Fruit fly (Drosophila melanogaster) whole organism, embryonic: ENCODE measurements around the gene CG11470.

Source experiments
- CG11085 ChIP-seq: fragments of 200-800 bp; sonication (Bioruptor generic); IDR thresholded peaks from 2 replicates; pipeline ENCODE4 v1.3.6; 2022; ENCODE audit warnings: missing biosample characterization, missing genetic modification characterization
- CG11247 ChIP-seq: fragments of 200-800 bp; sonication (Bioruptor generic); IDR thresholded peaks from 2 replicates; pipeline ENCODE4 v1.3.6; 2022; ENCODE audit warnings: missing biosample characterization, missing genetic modification characterization
- CG12104 ChIP-seq: fragments of 200-800 bp; sonication (Bioruptor generic); optimal IDR thresholded peaks from 3 replicates; lab custom pipeline; 2016; ENCODE audit warnings: missing biosample characterization, missing genetic modification characterization
- CG12299 ChIP-seq: fragments of 200-800 bp; sonication (Bioruptor generic); optimal IDR thresholded peaks from 2 replicates; lab custom pipeline; 2018; ENCODE audit warnings: missing biosample characterization, mild to moderate bottlenecking, missing genetic modification characterization
- CG12391 ChIP-seq: fragments of 200-800 bp; sonication (Bioruptor generic); optimal IDR thresholded peaks from 3 replicates; lab custom pipeline; 2018; ENCODE audit warnings: missing biosample characterization, mild to moderate bottlenecking, missing genetic modification characterization, moderate library complexity
- CG2120 ChIP-seq: fragments of 200-800 bp; sonication (Bioruptor generic); optimal IDR thresholded peaks from 3 replicates; lab custom pipeline; 2016; ENCODE audit warnings: missing biosample characterization, missing genetic modification characterization
- CG2199 ChIP-seq: fragments of 200-800 bp; sonication (Bioruptor generic); IDR thresholded peaks from 3 replicates; pipeline ENCODE4 v1.3.6; 2022; ENCODE audit warnings: missing biosample characterization, missing genetic modification characterization
- CG30020 ChIP-seq: fragments of 200-800 bp; optimal IDR thresholded peaks from 2 replicates; lab custom pipeline; 2019; ENCODE audit warnings: missing biosample characterization, mild to moderate bottlenecking, missing genetic modification characterization, moderate library complexity
- CG32767 ChIP-seq: fragments of 200-800 bp; sonication (Bioruptor generic); IDR thresholded peaks from 2 replicates; pipeline ENCODE4 v1.3.6; 2022; ENCODE audit warnings: missing biosample characterization, missing genetic modification characterization
- CG32772 ChIP-seq: fragments of 200-800 bp; sonication (Bioruptor generic); IDR thresholded peaks from 2 replicates; pipeline ENCODE4 v1.3.6; 2022; ENCODE audit warnings: missing biosample characterization, missing genetic modification characterization
- CG3995 ChIP-seq: fragments of 200-800 bp; sonication (Bioruptor generic); optimal IDR thresholded peaks from 3 replicates; lab custom pipeline; 2016; ENCODE audit warnings: missing biosample characterization, missing genetic modification characterization
- CG4360 ChIP-seq: fragments of 200-800 bp; sonication (Bioruptor generic); IDR thresholded peaks from 2 replicates; pipeline ENCODE4 v1.3.6; 2022; ENCODE audit warnings: missing biosample characterization, missing genetic modification characterization
- CG4730 ChIP-seq: fragments of 200-800 bp; sonication (Bioruptor generic); IDR thresholded peaks from 2 replicates; pipeline ENCODE4 v1.3.6; 2022; ENCODE audit warnings: missing biosample characterization, missing genetic modification characterization
- CG5180 ChIP-seq: fragments of 200-800 bp; sonication (Bioruptor generic); optimal IDR thresholded peaks from 3 replicates; lab custom pipeline; 2017; ENCODE audit warnings: missing biosample characterization, missing genetic modification characterization, mild to moderate bottlenecking, moderate library complexity, missing genetic modification reagents
- CG7372 ChIP-seq: fragments of 200-800 bp; sonication (Bioruptor generic); IDR thresholded peaks from 2 replicates; pipeline ENCODE4 v1.3.6; 2022; ENCODE audit warnings: missing biosample characterization, missing genetic modification characterization
- CG7928 ChIP-seq: fragments of 200-800 bp; sonication (Bioruptor generic); optimal IDR thresholded peaks from 2 replicates; lab custom pipeline; 2017; ENCODE audit warnings: missing biosample characterization, mild to moderate bottlenecking, missing genetic modification characterization
- CG8089 ChIP-seq: fragments of 200-800 bp; sonication (Bioruptor generic); optimal IDR thresholded peaks from 3 replicates; lab custom pipeline; 2016; ENCODE audit warnings: missing biosample characterization, missing genetic modification characterization
- CG9437 ChIP-seq: fragments of 200-800 bp; sonication (Bioruptor generic); optimal IDR thresholded peaks from 2 replicates; lab custom pipeline; 2018; ENCODE audit warnings: missing biosample characterization, mild to moderate bottlenecking, missing genetic modification characterization
- CG9727 ChIP-seq: fragments of 200-800 bp; sonication (Bioruptor generic); optimal IDR thresholded peaks from 3 replicates; lab custom pipeline; 2017; ENCODE audit warnings: missing biosample characterization, mild to moderate bottlenecking, missing genetic modification characterization
- CkIIα-i1 ChIP-seq: fragments of 200-800 bp; sonication (Bioruptor generic); IDR thresholded peaks from 2 replicates; pipeline ENCODE4 v1.3.6; 2022; ENCODE audit warnings: missing biosample characterization, missing genetic modification characterization
- D ChIP-seq, 2 experiments: fragments of 200-800 bp in 1 of 2; fragments of >200 bp in 1 of 2; sonication (Bioruptor generic) in 1 of 2; optimal IDR thresholded peaks; 2 replicates in 1 of 2; 3 replicates in 1 of 2; lab custom pipeline; 2017; ENCODE audit warnings: mild to moderate bottlenecking in 1 of 2, missing biosample characterization in 1 of 2, missing genetic modification characterization in 1 of 2, missing genetic modification reagents in 1 of 2
- Deaf1 ChIP-seq: fragments of 200-800 bp; optimal IDR thresholded peaks from 3 replicates; lab custom pipeline; 2019; ENCODE audit warnings: missing biosample characterization, mild to moderate bottlenecking, missing genetic modification characterization, moderate library complexity
- Dfd ChIP-seq, 2 experiments: fragments of >200 bp; optimal IDR thresholded peaks; 2 replicates each; lab custom pipeline; 2017; ENCODE audit warnings: missing biosample characterization in 2 of 2, missing genetic modification characterization in 2 of 2
- E2f2 ChIP-seq: fragments of 200-800 bp; sonication (Bioruptor generic); IDR thresholded peaks from 2 replicates; pipeline ENCODE4 v1.3.6; 2022; ENCODE audit warnings: missing biosample characterization, missing genetic modification characterization
- Ets97D ChIP-seq: fragments of 200-800 bp; sonication (Bioruptor generic); optimal IDR thresholded peaks from 3 replicates; lab custom pipeline; 2016; ENCODE audit warnings: missing biosample characterization, missing genetic modification characterization
- Fer1 ChIP-seq: fragments of 200-800 bp; sonication (Bioruptor generic); optimal IDR thresholded peaks from 2 replicates; lab custom pipeline; 2017; ENCODE audit warnings: missing biosample characterization, mild to moderate bottlenecking, missing genetic modification characterization
- Hr3 ChIP-seq: fragments of 200-800 bp; sonication (Bioruptor generic); optimal IDR thresholded peaks from 3 replicates; lab custom pipeline; 2016; ENCODE audit warnings: missing biosample characterization, missing genetic modification characterization
- Hsf ChIP-seq: fragments of 200-800 bp; sonication (Bioruptor generic); optimal IDR thresholded peaks from 3 replicates; lab custom pipeline; 2016; ENCODE audit warnings: missing biosample characterization, missing genetic modification characterization
- Lim3 ChIP-seq: fragments of 200-800 bp; sonication (Bioruptor generic); IDR thresholded peaks from 2 replicates; pipeline ENCODE4 v1.3.6; 2022; ENCODE audit warnings: missing biosample characterization, missing genetic modification characterization
- Med ChIP-seq: fragments of 200-800 bp; sonication (Bioruptor generic); peaks from one replicate; lab custom pipeline; 2016; ENCODE audit warnings: missing biosample characterization, missing genetic modification characterization, mild to moderate bottlenecking, inconsistent platforms, moderate library complexity
- NfI ChIP-seq: fragments of 200-800 bp; sonication (Bioruptor generic); optimal IDR thresholded peaks from 3 replicates; lab custom pipeline; 2018; ENCODE audit warnings: missing biosample characterization, mild to moderate bottlenecking, missing genetic modification characterization, moderate library complexity
- Optix ChIP-seq: fragments of 200-800 bp; sonication (Bioruptor generic); IDR thresholded peaks from 3 replicates; pipeline ENCODE4 v1.3.6; 2022; ENCODE audit warnings: missing biosample characterization, missing genetic modification characterization
- Pdp1 ChIP-seq, 2 experiments: fragments of 200-800 bp; sonication (Bioruptor generic); optimal IDR thresholded peaks; 3 replicates each; lab custom pipeline; 2016; ENCODE audit warnings: missing biosample characterization in 2 of 2, missing genetic modification characterization in 2 of 2, mild to moderate bottlenecking in 1 of 2, moderate library complexity in 1 of 2
- Rfx ChIP-seq: fragments of 200-800 bp; sonication (Bioruptor generic); IDR thresholded peaks from 2 replicates; pipeline ENCODE4 v1.3.6; 2022; ENCODE audit warnings: missing biosample characterization, missing genetic modification characterization
- ara ChIP-seq: fragments of 200-800 bp; sonication (Bioruptor generic); IDR thresholded peaks from 2 replicates; pipeline ENCODE4 v1.3.6; 2022; ENCODE audit warnings: missing biosample characterization, missing genetic modification characterization
- ato ChIP-seq: fragments of 200-800 bp; sonication (Bioruptor generic); IDR thresholded peaks from 2 replicates; pipeline ENCODE4 v1.3.6; 2022; ENCODE audit warnings: missing biosample characterization, missing genetic modification characterization; ENCODE audit not compliant: partially characterized antibody
- exex ChIP-seq: fragments of 200-800 bp; sonication (Bioruptor generic); optimal IDR thresholded peaks from 4 replicates; lab custom pipeline; 2018; ENCODE audit warnings: missing biosample characterization, mild to moderate bottlenecking, missing genetic modification characterization, moderate library complexity
- fd96Cb ChIP-seq: fragments of 200-800 bp; sonication (Bioruptor generic); optimal IDR thresholded peaks from 2 replicates; lab custom pipeline; 2018; ENCODE audit warnings: missing biosample characterization, mild to moderate bottlenecking, missing genetic modification characterization, moderate library complexity
- gfzf ChIP-seq: fragments of 200-800 bp; sonication (Bioruptor generic); optimal IDR thresholded peaks from 2 replicates; lab custom pipeline; 2016; ENCODE audit warnings: missing biosample characterization, mild to moderate bottlenecking, missing genetic modification characterization, moderate library complexity
- ind ChIP-seq: fragments of 200-800 bp; sonication (Bioruptor generic); optimal IDR thresholded peaks from 3 replicates; lab custom pipeline; 2016; ENCODE audit warnings: missing biosample characterization, missing genetic modification characterization
- kah ChIP-seq: fragments of 200-800 bp; sonication (Bioruptor generic); optimal IDR thresholded peaks from 2 replicates; lab custom pipeline; 2018; ENCODE audit warnings: missing biosample characterization, mild to moderate bottlenecking, missing genetic modification characterization
- kni ChIP-seq: fragments of 200-800 bp; sonication (Bioruptor generic); optimal IDR thresholded peaks from 3 replicates; lab custom pipeline; 2017; ENCODE audit warnings: mild to moderate bottlenecking, missing biosample characterization, missing genetic modification reagents, missing genetic modification characterization
- nerfin-1 ChIP-seq: fragments of 200-800 bp; sonication (Bioruptor generic); optimal IDR thresholded peaks from 3 replicates; lab custom pipeline; 2019; ENCODE audit warnings: missing biosample characterization, mild to moderate bottlenecking, missing genetic modification characterization, moderate library complexity
- peb ChIP-seq: fragments of 200-800 bp; sonication (Bioruptor generic); IDR thresholded peaks from 2 replicates; pipeline ENCODE4 v1.3.6; 2022; ENCODE audit warnings: missing biosample characterization, missing genetic modification characterization
- pho ChIP-seq: fragments of 200-800 bp; sonication (Bioruptor generic); optimal IDR thresholded peaks from 2 replicates; lab custom pipeline; 2016; ENCODE audit warnings: missing biosample characterization, missing genetic modification characterization
- pzg ChIP-seq: fragments of 200-800 bp; sonication (Bioruptor generic); optimal IDR thresholded peaks from 3 replicates; lab custom pipeline; 2018; ENCODE audit warnings: missing biosample characterization, mild to moderate bottlenecking, missing genetic modification characterization, moderate library complexity
- schlank ChIP-seq: fragments of 200-800 bp; sonication (Bioruptor generic); optimal IDR thresholded peaks from 2 replicates; lab custom pipeline; 2018; ENCODE audit warnings: missing biosample characterization, mild to moderate bottlenecking, missing genetic modification characterization
- slbo ChIP-seq: fragments of 200-800 bp; sonication (Bioruptor generic); IDR thresholded peaks from 2 replicates; pipeline ENCODE4 v1.3.6; 2022; ENCODE audit warnings: missing biosample characterization, missing genetic modification characterization
- trh ChIP-seq: fragments of 200-800 bp; sonication (Bioruptor generic); optimal IDR thresholded peaks from 2 replicates; lab custom pipeline; 2016; ENCODE audit warnings: missing biosample characterization, missing genetic modification characterization

The CG11470 gene

dm6 chr3R:29589662-29590061 is at the start of gene CG11470:
Gene CG11470 (minus strand): TSS chr3R:29589762.
- TF ChIP-seq CG2199 (no peak), NfI (GFP tag; lab: Kevin White, UChicago) (no peak), Optix (GFP tag; lab: Robert Waterston, UW) (0 out of 3 replicates have a peak, but pooled peaks have one; percentile 9), ind (GFP tag; lab: Kevin White, UChicago) (no peak), E2f2 (GFP tag; lab: Robert Waterston, UW) (no peak), Pdp1 (GFP tag; optimal IDR thresholded peaks at IDR 0.05; lab: Kevin White, UChicago) (no peak)

- no peak for TF ChIP-seq gfzf (GFP tag; lab: Kevin White, UChicago)
- TF ChIP-seq CG3995 (GFP tag; lab: Kevin White, UChicago): no peak
- TF ChIP-seq CG7372 (GFP tag; lab: Robert Waterston, UW): 0 out of 2 replicates have a peak, but pooled peaks have one; percentile 6
- no peak for TF ChIP-seq schlank (tag; lab: Kevin White, UChicago)
- no peak for TF ChIP-seq CG30020 (tag; lab: Kevin White, UChicago)
- no peak for TF ChIP-seq kah (GFP tag; lab: Kevin White, UChicago)
- no peak for TF ChIP-seq CG32767 (GFP tag; lab: Robert Waterston, UW)
- TF ChIP-seq D (optimal IDR thresholded peaks at IDR 0.05; lab: Kevin White, UChicago): no peak
- TF ChIP-seq D (GFP tag; optimal IDR thresholded peaks at IDR 0.05; lab: Kevin White, UChicago): no peak
- TF ChIP-seq Rfx (GFP tag; lab: Robert Waterston, UW): peak; percentile 56
- TF ChIP-seq Hr3 (GFP tag; lab: Kevin White, UChicago): no peak
- no peak for TF ChIP-seq CG5180
- TF ChIP-seq CG12299 (tag; lab: Kevin White, UChicago): no peak
- TF ChIP-seq CG32772 (GFP tag; lab: Robert Waterston, UW): no peak
- peak; percentile 14 for TF ChIP-seq fd96Cb (tag; lab: Kevin White, UChicago)
- no peak for TF ChIP-seq CG7928 (GFP tag; lab: Kevin White, UChicago)
- no peak for TF ChIP-seq ato (GFP tag; lab: Robert Waterston, UW)
- no peak for TF ChIP-seq kni (GFP tag; lab: Kevin White, UChicago)
- TF ChIP-seq nerfin-1 (tag; lab: Kevin White, UChicago): peak; percentile 1
- TF ChIP-seq peb (GFP tag; lab: Robert Waterston, UW): no peak
- peak; percentile 46 for TF ChIP-seq CG2120 (GFP tag; lab: Kevin White, UChicago)
- no peak for TF ChIP-seq CG11085 (GFP tag; lab: Robert Waterston, UW)
- TF ChIP-seq CG8089: no peak
- no peak for TF ChIP-seq CG4360 (GFP tag; lab: Robert Waterston, UW)
- peak; percentile 11 for TF ChIP-seq Deaf1
- no peak for TF ChIP-seq CG9437 (GFP tag; lab: Kevin White, UChicago)
- TF ChIP-seq trh (GFP tag; lab: Kevin White, UChicago): no peak
- peak; percentile 62 for TF ChIP-seq Fer1 (GFP tag; lab: Kevin White, UChicago)
- TF ChIP-seq Lim3: 0 out of 2 replicates have a peak, but pooled peaks have one; percentile 29
- TF ChIP-seq pho (GFP tag; lab: Kevin White, UChicago): no peak
- peak; percentile 48; the same call in 1 of the 2 replicates for TF ChIP-seq slbo
- no peak for TF ChIP-seq CkIIα-i1 (GFP tag; lab: Robert Waterston, UW)
- peak; percentile 40; the same call in 1 of the 2 replicates for TF ChIP-seq CG11247 (GFP tag; lab: Robert Waterston, UW)
- no peak for TF ChIP-seq CG2199
- TF ChIP-seq pzg (GFP tag; lab: Kevin White, UChicago): no peak
- TF ChIP-seq Ets97D (GFP tag; lab: Kevin White, UChicago): no peak
- peak; percentile 41 for TF ChIP-seq CG12391 (tag; lab: Kevin White, UChicago)
- TF ChIP-seq Dfd (GFP tag; optimal IDR thresholded peaks at IDR 0.05; lab: Kevin White, UChicago): no peak
- TF ChIP-seq Hsf (GFP tag; lab: Kevin White, UChicago): peak; percentile 22
- no peak for TF ChIP-seq CG4730 (GFP tag; lab: Robert Waterston, UW)
- peak; percentile 30 for TF ChIP-seq CG9727 (GFP tag; lab: Kevin White, UChicago)
- TF ChIP-seq ara: peak; percentile 55; the same call in 1 of the 2 replicates
- TF ChIP-seq Med (GFP tag; lab: Kevin White, UChicago): peak; percentile 81
- no peak for TF ChIP-seq exex (tag; lab: Kevin White, UChicago)
- no peak for TF ChIP-seq CG12104 (GFP tag; lab: Kevin White, UChicago)
Measured at dm6 chr3R:29625883-29626282, 36.3 kb upstream of the CG11470 start.
